Worm (Caenorhabditis elegans) whole organism, L1 larva: ENCODE measurements around the gene glb-25.

ENCODE experiments used
- Y116A8C.19 ChIP-seq: sonication (generic microtip); optimal IDR thresholded peaks from 2 replicates; lab custom pipeline; 2016; ENCODE audit warnings: missing compliant biosample characterization, missing genetic modification characterization, borderline replicate concordance
- aha-1 ChIP-seq: fragments of 150-350 bp; optimal IDR thresholded peaks from 2 replicates; lab custom pipeline; 2014; ENCODE audit warnings: missing biosample characterization, missing genetic modification characterization
- ama-1 ChIP-seq: fragments of 150-350 bp; optimal IDR thresholded peaks from 2 replicates; lab custom pipeline; 2014
- fos-1 ChIP-seq: fragments of 150-350 bp; optimal IDR thresholded peaks from 2 replicates; lab custom pipeline; 2014; ENCODE audit warnings: missing biosample characterization, missing genetic modification characterization
- isw-1 ChIP-seq: fragments of 200-800 bp; sonication (Bioruptor generic); IDR thresholded peaks from 2 replicates; pipeline ENCODE4 v1.3.6; 2022; ENCODE audit warnings: missing genetic modification characterization, missing compliant biosample characterization
- jun-1 ChIP-seq: fragments of 150-350 bp; optimal IDR thresholded peaks from 2 replicates; lab custom pipeline; 2014; ENCODE audit warnings: missing biosample characterization, missing genetic modification reagents, missing genetic modification characterization
- nhr-237 ChIP-seq: fragments of 150-350 bp; optimal IDR thresholded peaks from 2 replicates; lab custom pipeline; 2014; ENCODE audit warnings: missing biosample characterization, missing genetic modification characterization
- nhr-28 ChIP-seq: fragments of 150-350 bp; optimal IDR thresholded peaks from 2 replicates; lab custom pipeline; 2014; ENCODE audit warnings: missing biosample characterization, missing genetic modification characterization
- pag-3 ChIP-seq: sonication (generic microtip); optimal IDR thresholded peaks from 2 replicates; lab custom pipeline; 2017; ENCODE audit warnings: missing genetic modification characterization, mild to moderate bottlenecking, missing compliant biosample characterization, antibody characterized with exemption, borderline replicate concordance; ENCODE audit not compliant: insufficient read depth
- pax-3 ChIP-seq: fragments of 200-800 bp; sonication (Bioruptor generic); optimal IDR thresholded peaks from 2 replicates; lab custom pipeline; 2018; ENCODE audit warnings: mild to moderate bottlenecking, missing genetic modification characterization, moderate library complexity, missing compliant biosample characterization
- tbx-2 ChIP-seq: sonication (generic microtip); optimal IDR thresholded peaks from 2 replicates; lab custom pipeline; 2016; ENCODE audit warnings: missing genetic modification characterization, missing compliant biosample characterization
- unc-86 ChIP-seq: sonication (generic microtip); optimal IDR thresholded peaks from 2 replicates; lab custom pipeline; 2016; ENCODE audit warnings: missing genetic modification characterization, missing compliant biosample characterization

ce11 chrV:1940472-1941221 is 2.6 kb downstream of the glb-25 start:
- no peak for TF ChIP-seq aha-1 (tag; lab: Kevin White, UChicago)
- TF ChIP-seq pax-3 (tag; lab: Kevin White, UChicago), result no peak
- TF ChIP-seq jun-1 (tag; lab: Kevin White, UChicago), result no peak
- TF ChIP-seq tbx-2 (tag; lab: Kevin White, UChicago), result no peak
- TF ChIP-seq pag-3 (tag; lab: Kevin White, UChicago), result no peak
- no peak for TF ChIP-seq ama-1
- no peak for TF ChIP-seq fos-1 (tag; lab: Kevin White, UChicago)
- no peak for TF ChIP-seq Y116A8C.19 (tag; lab: Kevin White, UChicago)
- TF ChIP-seq unc-86 (tag; lab: Kevin White, UChicago), result no peak
- no peak for TF ChIP-seq isw-1 (GFP tag; lab: Robert Waterston, UW)
- TF ChIP-seq nhr-237 (tag; lab: Kevin White, UChicago), result no peak
- TF ChIP-seq nhr-28, result no peak
